Worm (Caenorhabditis elegans) whole organism, young adult: ENCODE data around the gene ZK550.6.

Source experiments
- C17E4.6 ChIP-seq: fragments of 200-800 bp; sonication (Bioruptor generic); IDR thresholded peaks from 2 replicates; pipeline ENCODE4 v1.3.6; 2022; ENCODE audit warnings: missing genetic modification reagents, missing genetic modification characterization, missing compliant biosample characterization
- D2030.7 ChIP-seq: fragments of 200-800 bp; sonication (Bioruptor generic); IDR thresholded peaks from 2 replicates; pipeline ENCODE4 v1.3.6; 2022; ENCODE audit warnings: missing genetic modification reagents, missing genetic modification characterization, missing compliant biosample characterization
- F22D6.2 ChIP-seq: sonication (generic microtip); optimal IDR thresholded peaks from 2 replicates; lab custom pipeline; 2016; ENCODE audit warnings: mild to moderate bottlenecking, missing genetic modification characterization, missing compliant biosample characterization
- F52B5.7 ChIP-seq: sonication (generic microtip); optimal IDR thresholded peaks from 2 replicates; lab custom pipeline; 2016; ENCODE audit warnings: mild to moderate bottlenecking, missing genetic modification characterization, missing compliant biosample characterization
- T26A5.8 ChIP-seq: sonication (generic microtip); optimal IDR thresholded peaks from 2 replicates; lab custom pipeline; 2016; ENCODE audit warnings: missing genetic modification characterization, missing compliant biosample characterization
- Y56A3A.18 ChIP-seq: fragments of 200-800 bp; sonication (Bioruptor generic); IDR thresholded peaks from 2 replicates; pipeline ENCODE4 v1.3.6; 2022; ENCODE audit warnings: missing genetic modification reagents, missing genetic modification characterization, missing compliant biosample characterization
- Y95B8A.8 ChIP-seq: fragments of 200-800 bp; sonication (Bioruptor generic); IDR thresholded peaks from 2 replicates; pipeline ENCODE4 v1.3.6; 2022; ENCODE audit warnings: missing genetic modification reagents, missing genetic modification characterization, missing compliant biosample characterization
- akir-1 ChIP-seq: fragments of 200-800 bp; sonication (Bioruptor generic); optimal IDR thresholded peaks from 2 replicates; lab custom pipeline; 2018; ENCODE audit warnings: mild to moderate bottlenecking, missing genetic modification characterization, moderate library complexity, missing compliant biosample characterization
- aptf-3 ChIP-seq: fragments of 200-800 bp; sonication (Bioruptor generic); IDR thresholded peaks from 2 replicates; pipeline ENCODE4 v1.3.6; 2022; ENCODE audit warnings: missing genetic modification characterization, missing compliant biosample characterization
- attf-6 ChIP-seq: fragments of 200-800 bp; sonication (Bioruptor generic); IDR thresholded peaks from 2 replicates; pipeline ENCODE4 v1.3.6; 2022; ENCODE audit warnings: missing genetic modification reagents, missing genetic modification characterization, missing compliant biosample characterization
- bed-2 ChIP-seq: fragments of 200-800 bp; sonication (Bioruptor generic); IDR thresholded peaks from 2 replicates; pipeline ENCODE4 v1.3.6; 2022; ENCODE audit warnings: missing genetic modification reagents, missing genetic modification characterization, missing compliant biosample characterization
- ceh-100 ChIP-seq: fragments of 200-800 bp; sonication (Bioruptor generic); IDR thresholded peaks from 2 replicates; pipeline ENCODE4 v1.3.6; 2022; ENCODE audit warnings: missing genetic modification reagents, missing genetic modification characterization, missing compliant biosample characterization
- ceh-27 ChIP-seq: fragments of 200-800 bp; sonication (Bioruptor generic); optimal IDR thresholded peaks from 2 replicates; lab custom pipeline; 2018; ENCODE audit warnings: mild to moderate bottlenecking, missing genetic modification characterization, moderate library complexity, missing compliant biosample characterization
- ceh-91 ChIP-seq: fragments of 200-800 bp; sonication (Bioruptor generic); IDR thresholded peaks from 2 replicates; pipeline ENCODE4 v1.3.6; 2022; ENCODE audit warnings: missing genetic modification reagents, missing genetic modification characterization, missing compliant biosample characterization
- die-1 ChIP-seq: sonication (generic microtip); optimal IDR thresholded peaks from 2 replicates; lab custom pipeline; 2016; ENCODE audit warnings: missing genotype, mild to moderate bottlenecking, missing genetic modification characterization, missing compliant biosample characterization
- dox-1 ChIP-seq: fragments of 200-800 bp; sonication (Bioruptor generic); IDR thresholded peaks from 2 replicates; pipeline ENCODE4 v1.3.6; 2022; ENCODE audit warnings: missing genetic modification reagents, missing genetic modification characterization, missing compliant biosample characterization
- dpl-1 ChIP-seq: fragments of 150-350 bp; optimal IDR thresholded peaks from 2 replicates; lab custom pipeline; 2014; ENCODE audit warnings: missing biosample characterization, missing genetic modification reagents, missing genetic modification characterization
- egl-18 ChIP-seq: fragments of 200-800 bp; sonication (Bioruptor generic); IDR thresholded peaks from 2 replicates; pipeline ENCODE4 v1.3.6; 2022; ENCODE audit warnings: missing genetic modification reagents, missing genetic modification characterization, missing compliant biosample characterization
- egrh-3 ChIP-seq: fragments of 200-800 bp; sonication (Bioruptor generic); IDR thresholded peaks from 2 replicates; pipeline ENCODE4 v1.3.6; 2022; ENCODE audit warnings: missing genetic modification reagents, missing genetic modification characterization, missing compliant biosample characterization
- ekl-4 ChIP-seq: fragments of 200-800 bp; sonication (Bioruptor generic); IDR thresholded peaks from 2 replicates; pipeline ENCODE4 v1.3.6; 2022; ENCODE audit warnings: missing genetic modification reagents, missing genetic modification characterization, missing compliant biosample characterization
- fkh-3 ChIP-seq: sonication (generic microtip); optimal IDR thresholded peaks from 2 replicates; lab custom pipeline; 2016; ENCODE audit warnings: mild to moderate bottlenecking, missing genetic modification characterization, missing compliant biosample characterization
- him-1 ChIP-seq: sonication (generic microtip); optimal IDR thresholded peaks from 2 replicates; lab custom pipeline; 2016; ENCODE audit warnings: missing genotype, missing genetic modification reagents, missing genetic modification characterization, missing compliant biosample characterization
- hmg-20 ChIP-seq: fragments of 200-800 bp; sonication (Bioruptor generic); IDR thresholded peaks from 2 replicates; pipeline ENCODE4 v1.3.6; 2022; ENCODE audit warnings: missing genetic modification reagents, missing genetic modification characterization, missing compliant biosample characterization
- let-607 ChIP-seq, 2 experiments: fragments of 200-800 bp in 1 of 2; sonication (Bioruptor generic) in 1 of 2; sonication (generic microtip) in 1 of 2; optimal IDR thresholded peaks; 2 replicates each; lab custom pipeline; 2016 to 2018; ENCODE audit warnings: mild to moderate bottlenecking in 2 of 2, missing compliant biosample characterization in 2 of 2, missing genetic modification characterization in 2 of 2, moderate library complexity in 2 of 2, missing genotype in 1 of 2
- lsl-1 ChIP-seq: fragments of 200-800 bp; sonication (Bioruptor generic); optimal IDR thresholded peaks from 2 replicates; lab custom pipeline; 2018; ENCODE audit warnings: mild to moderate bottlenecking, missing genetic modification characterization, moderate library complexity, missing compliant biosample characterization
- lsy-27 ChIP-seq: sonication (generic microtip); optimal IDR thresholded peaks from 2 replicates; lab custom pipeline; 2017; ENCODE audit warnings: missing genetic modification characterization, mild to moderate bottlenecking, missing compliant biosample characterization, antibody characterized with exemption, missing genotype, borderline replicate concordance; ENCODE audit not compliant: insufficient read depth
- nfya-2 ChIP-seq: fragments of 200-800 bp; sonication (Bioruptor generic); IDR thresholded peaks from 2 replicates; pipeline ENCODE4 v1.3.6; 2022; ENCODE audit warnings: missing genetic modification reagents, missing genetic modification characterization, missing compliant biosample characterization
- nfyb-1 ChIP-seq: fragments of 200-800 bp; sonication (Bioruptor generic); IDR thresholded peaks from 2 replicates; pipeline ENCODE4 v1.3.6; 2022; ENCODE audit warnings: missing genetic modification reagents, missing genetic modification characterization, missing compliant biosample characterization
- nhr-120 ChIP-seq: fragments of 200-800 bp; sonication (Bioruptor generic); IDR thresholded peaks from 2 replicates; pipeline ENCODE4 v1.3.6; 2022; ENCODE audit warnings: missing genetic modification characterization, missing compliant biosample characterization
- nhr-179 ChIP-seq: sonication (generic microtip); optimal IDR thresholded peaks from 2 replicates; lab custom pipeline; 2016; ENCODE audit warnings: mild to moderate bottlenecking, missing genetic modification characterization, missing compliant biosample characterization
- nhr-27 ChIP-seq: fragments of 200-800 bp; sonication (Bioruptor generic); optimal IDR thresholded peaks from 2 replicates; lab custom pipeline; 2018; ENCODE audit warnings: mild to moderate bottlenecking, missing genetic modification characterization, moderate library complexity, missing compliant biosample characterization
- nhr-90 ChIP-seq: sonication (generic microtip); optimal IDR thresholded peaks from 2 replicates; lab custom pipeline; 2016; ENCODE audit warnings: missing genotype, mild to moderate bottlenecking, missing genetic modification characterization, missing compliant biosample characterization
- pbrm-1 ChIP-seq: fragments of 200-800 bp; sonication (Bioruptor generic); IDR thresholded peaks from 2 replicates; pipeline ENCODE4 v1.3.6; 2022; ENCODE audit warnings: missing genetic modification reagents, missing genetic modification characterization, missing compliant biosample characterization
- rcor-1 ChIP-seq: fragments of 200-800 bp; sonication (Bioruptor generic); IDR thresholded peaks from 2 replicates; pipeline ENCODE4 v1.3.6; 2022; ENCODE audit warnings: missing genetic modification reagents, missing genetic modification characterization, missing compliant biosample characterization
- repo-1 ChIP-seq: sonication (generic microtip); optimal IDR thresholded peaks from 2 replicates; lab custom pipeline; 2017; ENCODE audit warnings: mild to moderate bottlenecking, missing genetic modification characterization, missing compliant biosample characterization
- rpc-1 ChIP-seq, 2 experiments: fragments of 150-350 bp in 1 of 2; sonication (generic microtip) in 1 of 2; optimal IDR thresholded peaks; 2 replicates each; lab custom pipeline; 2014 to 2018; ENCODE audit warnings: missing biosample characterization in 1 of 2, missing genetic modification characterization in 1 of 2, missing genetic modification reagents in 1 of 2, missing genotype in 1 of 2
- sdz-38 ChIP-seq: sonication (generic microtip); optimal IDR thresholded peaks from 2 replicates; lab custom pipeline; 2016; ENCODE audit warnings: missing genotype, missing genetic modification characterization, missing compliant biosample characterization
- snpc-4 ChIP-seq, 5 experiments: fragments of 150-350 bp in 1 of 5; sonication (generic microtip) in 4 of 5; optimal IDR thresholded peaks; 2 replicates each; lab custom pipeline; 2014 to 2018; ENCODE audit warnings: missing genetic modification characterization in 5 of 5, missing biosample characterization in 3 of 5, antibody characterized with exemption in 2 of 5, mild to moderate bottlenecking in 2 of 5, missing compliant biosample characterization in 2 of 5, missing genotype in 2 of 5, moderate library complexity in 2 of 5, missing genetic modification reagents in 1 of 5
- somi-1 ChIP-seq: fragments of 200-800 bp; sonication (Bioruptor generic); optimal IDR thresholded peaks from 2 replicates; lab custom pipeline; 2018; ENCODE audit warnings: mild to moderate bottlenecking, missing genetic modification characterization, missing compliant biosample characterization
- sptf-2 ChIP-seq: fragments of 200-800 bp; sonication (Bioruptor generic); optimal IDR thresholded peaks from 2 replicates; lab custom pipeline; 2018; ENCODE audit warnings: mild to moderate bottlenecking, missing genetic modification characterization, missing compliant biosample characterization
- tbx-9 ChIP-seq: sonication (generic microtip); optimal IDR thresholded peaks from 2 replicates; lab custom pipeline; 2016; ENCODE audit warnings: borderline replicate concordance, missing genetic modification characterization, inconsistent platforms, missing compliant biosample characterization
- unc-62 ChIP-seq: fragments of 150-350 bp; optimal IDR thresholded peaks from 2 replicates; lab custom pipeline; 2014; ENCODE audit warnings: missing biosample characterization, missing genetic modification reagents, missing genetic modification characterization
- zim-3 ChIP-seq: sonication (generic microtip); optimal IDR thresholded peaks from 2 replicates; lab custom pipeline; 2017; ENCODE audit warnings: mild to moderate bottlenecking, missing genetic modification characterization, moderate library complexity, missing compliant biosample characterization
- ztf-25 ChIP-seq: fragments of 200-800 bp; sonication (Bioruptor generic); IDR thresholded peaks from 2 replicates; pipeline ENCODE4 v1.3.6; 2022; ENCODE audit warnings: missing genetic modification reagents, missing genetic modification characterization, missing compliant biosample characterization
- ztf-28 ChIP-seq: fragments of 200-800 bp; sonication (Bioruptor generic); IDR thresholded peaks from 2 replicates; pipeline ENCODE4 v1.3.6; 2022; ENCODE audit warnings: missing genetic modification reagents, missing genetic modification characterization, missing compliant biosample characterization

Gene ZK550.6

ce11 chrIV:17281060-17282021, 19.1 kb upstream of the ZK550.6 start (continued):
- TF ChIP-seq lsl-1 (GFP tag; lab: Kevin White, UChicago) (peak; percentile 65), bed-2 (no peak; the same call in 1 of the 2 replicates), nhr-179 (tag; lab: Kevin White, UChicago) (no peak), T26A5.8 (tag; lab: Kevin White, UChicago) (peak; percentile 96), ceh-91 (GFP tag; lab: Robert Waterston, UW) (no peak; the same call in 1 of the 2 replicates), tbx-9 (tag; lab: Kevin White, UChicago) (peak; percentile 83), ceh-100 (GFP tag; lab: Robert Waterston, UW) (peak; percentile 79; the same call in 1 of the 2 replicates), snpc-4 (GFP tag; optimal IDR thresholded peaks at IDR 0.05; lab: Kevin White, UChicago) (peak; percentile 69), snpc-4 (tag; optimal IDR thresholded peaks at IDR 0.05; lab: Kevin White, UChicago) (peak; percentile 69 to 93 (median 79)), egrh-3 (GFP tag; lab: Robert Waterston, UW) (peak; percentile 88), nfyb-1 (GFP tag; lab: Robert Waterston, UW) (peak; percentile 89), rpc-1 (optimal IDR thresholded peaks at IDR 0.05; lab: Kevin White, UChicago) (no peak), rpc-1 (tag; optimal IDR thresholded peaks at IDR 0.05; lab: Kevin White, UChicago) (no peak), nhr-27 (tag; lab: Kevin White, UChicago) (peak; percentile 73), ztf-25 (GFP tag; lab: Robert Waterston, UW) (no peak), F52B5.7 (tag; lab: Kevin White, UChicago) (peak; percentile 79), lsy-27 (no peak), sdz-38 (tag; lab: Kevin White, UChicago) (no peak), zim-3 (tag; lab: Kevin White, UChicago) (peak; percentile 88), Y56A3A.18 (peak; percentile 97), die-1 (peak; percentile 58), attf-6 (GFP tag; lab: Robert Waterston, UW) (peak; percentile 97), fkh-3 (tag; lab: Kevin White, UChicago) (peak; percentile 33), C17E4.6 (peak; percentile 33; the same call in 1 of the 2 replicates), him-1 (tag; lab: Kevin White, UChicago) (peak; percentile 67), rcor-1 (GFP tag; lab: Robert Waterston, UW) (peak; percentile 84), nhr-90 (tag; lab: Kevin White, UChicago) (peak; percentile 35), F22D6.2 (tag; lab: Kevin White, UChicago) (no peak), nfya-2 (GFP tag; lab: Robert Waterston, UW) (0 out of 2 replicates have a peak, but pooled peaks have one; percentile 64), aptf-3 (GFP tag; lab: Robert Waterston, UW) (peak; percentile 73; the same call in 1 of the 2 replicates), pbrm-1 (GFP tag; lab: Robert Waterston, UW) (peak; percentile 79), repo-1 (peak; percentile 97), Y95B8A.8 (GFP tag; lab: Robert Waterston, UW) (0 out of 2 replicates have a peak, but pooled peaks have one; percentile 78), let-607 (tag; optimal IDR thresholded peaks at IDR 0.05; lab: Kevin White, UChicago) (peak; percentile 29 to 46), dox-1 (GFP tag; lab: Robert Waterston, UW) (peak; percentile 82), D2030.7 (GFP tag; lab: Robert Waterston, UW) (peak; percentile 82; the same call in 1 of the 2 replicates), nhr-120 (GFP tag; lab: Robert Waterston, UW) (no peak), egl-18 (no peak), akir-1 (no peak), unc-62 (GFP tag; lab: Kevin White, UChicago) (no peak), ceh-27 (GFP tag; lab: Kevin White, UChicago) (peak; percentile 62), ekl-4 (GFP tag; lab: Robert Waterston, UW) (peak; percentile 89), hmg-20 (GFP tag; lab: Robert Waterston, UW) (peak; percentile 52; the same call in 1 of the 2 replicates), ztf-28 (GFP tag; lab: Robert Waterston, UW) (no peak), sptf-2 (GFP tag; lab: Kevin White, UChicago) (no peak), somi-1 (peak; percentile 43), dpl-1 (GFP tag; lab: Kevin White, UChicago) (no peak)
